Worm (Caenorhabditis elegans) whole organism, mixed stage, embryonic: Measurements from ENCODE around the gene T19E7.6.

Experiments
- M03D4.4 ChIP-seq: sonication (generic microtip); optimal IDR thresholded peaks from 2 replicates; lab custom pipeline; 2017; ENCODE audit warnings: mild to moderate bottlenecking, missing genetic modification characterization, missing compliant biosample characterization
- blmp-1 ChIP-seq: fragments of 150-350 bp; optimal IDR thresholded peaks from 2 replicates; lab custom pipeline; 2014; ENCODE audit warnings: missing biosample characterization, missing genetic modification characterization
- ceh-39 ChIP-seq: fragments of 150-350 bp; optimal IDR thresholded peaks from 2 replicates; lab custom pipeline; 2014; ENCODE audit warnings: missing biosample characterization, missing genetic modification characterization
- ces-1 ChIP-seq: fragments of 150-350 bp; optimal IDR thresholded peaks from 2 replicates; lab custom pipeline; 2014; ENCODE audit warnings: missing biosample characterization, missing genetic modification reagents, missing genetic modification characterization
- cnd-1 ChIP-seq: fragments of 200-800 bp; sonication (Bioruptor generic); optimal IDR thresholded peaks from 2 replicates; lab custom pipeline; 2018; ENCODE audit warnings: mild to moderate bottlenecking, missing genetic modification characterization, missing compliant biosample characterization
- elt-1 ChIP-seq: sonication (generic microtip); optimal IDR thresholded peaks from 2 replicates; lab custom pipeline; 2017; ENCODE audit warnings: missing genetic modification characterization, mild to moderate bottlenecking, missing compliant biosample characterization, antibody characterized with exemption, moderate library complexity, borderline replicate concordance; ENCODE audit not compliant: insufficient read depth
- flh-1 ChIP-seq: fragments of 200-800 bp; sonication (Bioruptor generic); optimal IDR thresholded peaks from 2 replicates; lab custom pipeline; 2018; ENCODE audit warnings: mild to moderate bottlenecking, missing genetic modification characterization, moderate library complexity, missing compliant biosample characterization
- ham-2 ChIP-seq: fragments of 200-800 bp; sonication (Bioruptor generic); optimal IDR thresholded peaks from 2 replicates; lab custom pipeline; 2018; ENCODE audit warnings: mild to moderate bottlenecking, missing genetic modification characterization, missing compliant biosample characterization
- hlh-1 ChIP-seq: fragments of 150-350 bp; optimal IDR thresholded peaks from 2 replicates; lab custom pipeline; 2014; ENCODE audit warnings: missing biosample characterization, missing genetic modification reagents, missing genetic modification characterization
- lin-32 ChIP-seq: fragments of 200-800 bp; sonication (Bioruptor generic); optimal IDR thresholded peaks from 2 replicates; lab custom pipeline; 2018; ENCODE audit warnings: mild to moderate bottlenecking, missing genetic modification characterization, missing compliant biosample characterization
- lsy-2 ChIP-seq: fragments of 150-350 bp; optimal IDR thresholded peaks from 2 replicates; lab custom pipeline; 2014; ENCODE audit warnings: missing biosample characterization, missing genetic modification characterization
- mep-1 ChIP-seq: fragments of 150-350 bp; optimal IDR thresholded peaks from 2 replicates; lab custom pipeline; 2017; ENCODE audit warnings: missing biosample characterization, missing genetic modification reagents, missing genetic modification characterization, inconsistent platforms
- mls-2 ChIP-seq: sonication (generic microtip); optimal IDR thresholded peaks from 2 replicates; lab custom pipeline; 2016; ENCODE audit warnings: mild to moderate bottlenecking, missing genetic modification characterization, moderate library complexity, missing compliant biosample characterization
- nhr-12 ChIP-seq: fragments of 150-350 bp; optimal IDR thresholded peaks from 2 replicates; lab custom pipeline; 2014; ENCODE audit warnings: missing biosample characterization, missing genetic modification characterization
- nhr-237 ChIP-seq: fragments of 150-350 bp; optimal IDR thresholded peaks from 2 replicates; lab custom pipeline; 2014; ENCODE audit warnings: missing biosample characterization, missing genetic modification characterization
- nhr-28 ChIP-seq: fragments of 150-350 bp; optimal IDR thresholded peaks from 2 replicates; lab custom pipeline; 2014; ENCODE audit warnings: missing biosample characterization, missing genetic modification characterization
- nhr-76 ChIP-seq: sonication (generic microtip); optimal IDR thresholded peaks from 2 replicates; lab custom pipeline; 2017; ENCODE audit warnings: missing biosample characterization, missing genetic modification characterization
- pha-4 ChIP-seq: fragments of 150-350 bp; optimal IDR thresholded peaks from 2 replicates; lab custom pipeline; 2018; ENCODE audit warnings: missing biosample characterization, missing genetic modification reagents, missing genetic modification characterization
- tbx-8 ChIP-seq: fragments of 200-800 bp; sonication (Bioruptor generic); optimal IDR thresholded peaks from 2 replicates; lab custom pipeline; 2018; ENCODE audit warnings: mild to moderate bottlenecking, missing genetic modification characterization, moderate library complexity, missing compliant biosample characterization
- unc-120 ChIP-seq: sonication (generic microtip); optimal IDR thresholded peaks from 2 replicates; lab custom pipeline; 2017; ENCODE audit warnings: missing genetic modification characterization, missing compliant biosample characterization; ENCODE audit not compliant: poor library complexity, severe bottlenecking
- unc-62 ChIP-seq: fragments of 150-350 bp; optimal IDR thresholded peaks from 2 replicates; lab custom pipeline; 2014; ENCODE audit warnings: missing biosample characterization, missing genetic modification reagents, missing genetic modification characterization
- ztf-11 ChIP-seq: fragments of 150-350 bp; optimal IDR thresholded peaks from 2 replicates; lab custom pipeline; 2014; ENCODE audit warnings: missing biosample characterization, missing genetic modification characterization

Gene T19E7.6

ce11 chrIV:5623718-5624117 lies 45.6 kb downstream of the T19E7.6 start, which contains the start of gene srsx-15:
Gene srsx-15, minus strand, starts transcription at chrIV:5623818.
- TF ChIP-seq mls-2 (tag; lab: Kevin White, UChicago): no peak
- TF ChIP-seq cnd-1: no peak
- no peak for TF ChIP-seq nhr-12
- TF ChIP-seq mep-1: no peak
- TF ChIP-seq hlh-1: no peak
- no peak for TF ChIP-seq unc-62 (GFP tag; lab: Kevin White, UChicago)
- no peak for TF ChIP-seq lsy-2 (tag; lab: Kevin White, UChicago)
- TF ChIP-seq lin-32: no peak
- TF ChIP-seq tbx-8 (GFP tag; lab: Kevin White, UChicago): no peak
- no peak for TF ChIP-seq unc-120 (tag; lab: Kevin White, UChicago)
- no peak for TF ChIP-seq blmp-1 (tag; lab: Kevin White, UChicago)
- no peak for TF ChIP-seq nhr-28
- no peak for TF ChIP-seq M03D4.4
- no peak for TF ChIP-seq elt-1 (tag; lab: Kevin White, UChicago)

ce11 chrIV:5619643-5620042 lies 49.7 kb downstream of the T19E7.6 start, which contains the start of gene srsx-16:
Gene srsx-16, minus strand, starts transcription at chrIV:5619743.
- no peak for TF ChIP-seq ceh-39 (tag; lab: Kevin White, UChicago)
- no peak for TF ChIP-seq ztf-11 (tag; lab: Kevin White, UChicago)
- no peak for TF ChIP-seq cnd-1
- TF ChIP-seq flh-1 (GFP tag; lab: Kevin White, UChicago): no peak
- no peak for TF ChIP-seq nhr-76 (tag; lab: Kevin White, UChicago)
- TF ChIP-seq nhr-12: no peak
- TF ChIP-seq pha-4 (tag; lab: Kevin White, UChicago): no peak
- no peak for TF ChIP-seq lin-32
- no peak for TF ChIP-seq ces-1 (GFP tag; lab: Kevin White, UChicago)
- TF ChIP-seq M03D4.4: no peak
- no peak for TF ChIP-seq nhr-237 (tag; lab: Kevin White, UChicago)
- no peak for TF ChIP-seq ham-2 (GFP tag; lab: Kevin White, UChicago)
- no peak for TF ChIP-seq hlh-1
